Worm (Caenorhabditis elegans): ENCODE data around the gene C45B2.6.

Gene C45B2.6

ce11 chrX:6085824-6086223, 33.1 kb downstream of the C45B2.6 start, which contains the start of gene C45B2.1:
Gene C45B2.1, plus strand, starts transcription at chrX:6086124.
- TF ChIP-seq grh-1 (GFP tag; IDR thresholded peaks at IDR 0.05), result no peak
- no peak for TF ChIP-seq mdl-1 (tag; optimal IDR thresholded peaks at IDR 0.05)
- TF ChIP-seq nhr-85 (tag), result no peak

ce11 chrX:6087676-6088075, 35.0 kb downstream of the C45B2.6 start, which contains the start of gene C45B2.8:
Gene C45B2.8, plus strand, starts transcription at chrX:6087976.
- TF ChIP-seq unc-86 (tag; optimal IDR thresholded peaks at IDR 0.05), result no peak
- TF ChIP-seq fkh-8 (tag; optimal IDR thresholded peaks at IDR 0.05), result no peak
- no peak for TF ChIP-seq nhr-237 (tag; optimal IDR thresholded peaks at IDR 0.05)
- TF ChIP-seq sox-4 (tag; optimal IDR thresholded peaks at IDR 0.05), result no peak
- no peak for TF ChIP-seq ama-1 (optimal IDR thresholded peaks at IDR 0.05)
- no peak for TF ChIP-seq pqm-1 (tag; optimal IDR thresholded peaks at IDR 0.05)
- no peak for TF ChIP-seq egl-27 (tag; optimal IDR thresholded peaks at IDR 0.05)
- TF ChIP-seq sup-37 (GFP tag; optimal IDR thresholded peaks at IDR 0.05), result no peak
- TF ChIP-seq nhr-47 (tag; optimal IDR thresholded peaks at IDR 0.05), result no peak
- no peak for TF ChIP-seq mdl-1 (tag; optimal IDR thresholded peaks at IDR 0.05)
- TF ChIP-seq mab-9 (GFP tag; IDR thresholded peaks at IDR 0.05), result no peak
- TF ChIP-seq pax-3 (tag; optimal IDR thresholded peaks at IDR 0.05), result no peak
- TF ChIP-seq blmp-1 (tag; optimal IDR thresholded peaks at IDR 0.05), result no peak
- TF ChIP-seq dsc-1 (tag; optimal IDR thresholded peaks at IDR 0.05), result no peak
- no peak for TF ChIP-seq unc-98 (GFP tag; IDR thresholded peaks at IDR 0.05)
- TF ChIP-seq nhr-85 (tag), result no peak

ce11 chrX:6088718-6089117, 36.0 kb downstream of the C45B2.6 start:
- TF ChIP-seq aly-2 (tag; optimal IDR thresholded peaks at IDR 0.05), result peak; percentile 98
- peak; percentile 27 for TF ChIP-seq elt-2 (tag; optimal IDR thresholded peaks at IDR 0.05)
- TF ChIP-seq nhr-90 (tag; optimal IDR thresholded peaks at IDR 0.05; ENCODE audit: poor library complexity), result peak; percentile 3
- TF ChIP-seq sptf-1 (tag; optimal IDR thresholded peaks at IDR 0.05), result no peak
- TF ChIP-seq ztf-11 (tag; optimal IDR thresholded peaks at IDR 0.05), result no peak
- peak; percentile 43 for TF ChIP-seq nhr-71 (tag; optimal IDR thresholded peaks at IDR 0.05)
- peak; percentile 25 for TF ChIP-seq xbp-1 (tag; optimal IDR thresholded peaks at IDR 0.05)

ce11 chrX:6090779-6091178, 38.1 kb downstream of the C45B2.6 start:
- no peak for TF ChIP-seq C16A3.4 (tag; optimal IDR thresholded peaks at IDR 0.05)
- peak; percentile 16 for TF ChIP-seq nhr-71 (tag; optimal IDR thresholded peaks at IDR 0.05)
- TF ChIP-seq ceh-63 (GFP tag; optimal IDR thresholded peaks at IDR 0.05), result no peak

ce11 chrX:6091967-6092366, 39.3 kb downstream of the C45B2.6 start, which contains the start of gene hsp-3:
Gene hsp-3, minus strand, starts transcription at chrX:6092124.
- TF ChIP-seq F16B12.6 (tag; optimal IDR thresholded peaks at IDR 0.05) (peak; percentile 64), nhr-47 (tag; optimal IDR thresholded peaks at IDR 0.05) (peak; percentile 97), unc-30 (tag; optimal IDR thresholded peaks at IDR 0.05) (no peak), C04F5.9 (tag; optimal IDR thresholded peaks at IDR 0.05) (peak; percentile 85), snpc-4 (tag; optimal IDR thresholded peaks at IDR 0.05) (peak; percentile 76), tlp-1 (tag; optimal IDR thresholded peaks at IDR 0.05) (no peak), swsn-7 (tag; optimal IDR thresholded peaks at IDR 0.05) (peak; percentile 99), jun-1 (tag; optimal IDR thresholded peaks at IDR 0.05) (peak; percentile 97), skn-1 (tag; optimal IDR thresholded peaks at IDR 0.05) (peak; percentile 96), zag-1 (tag; optimal IDR thresholded peaks at IDR 0.05) (no peak), aha-1 (tag; optimal IDR thresholded peaks at IDR 0.05) (peak; percentile 75), tbx-2 (tag; optimal IDR thresholded peaks at IDR 0.05) (peak; percentile 98), nhr-20 (tag; optimal IDR thresholded peaks at IDR 0.05) (peak; percentile 98), fkh-4 (tag; optimal IDR thresholded peaks at IDR 0.05; ENCODE audit: borderline replicate concordance) (peak; percentile 11), ztf-11 (tag; optimal IDR thresholded peaks at IDR 0.05) (peak in 1 of 2 experiments; percentile 93), lin-35 (GFP tag; optimal IDR thresholded peaks at IDR 0.05) (peak; percentile 87 to 92), ceh-63 (GFP tag; optimal IDR thresholded peaks at IDR 0.05) (no peak), isw-1 (GFP tag; IDR thresholded peaks at IDR 0.05) (peak; percentile 96), hpl-2 (GFP tag; optimal IDR thresholded peaks at IDR 0.05) (peak; percentile 89), efl-1 (optimal IDR thresholded peaks at IDR 0.05) (peak; percentile 84 to 92), efl-1 (GFP tag; optimal IDR thresholded peaks at IDR 0.05 in 1 of 2) (peak; percentile 84 to 97), rnt-1 (tag; optimal IDR thresholded peaks at IDR 0.05) (peak; percentile 95), egl-13 (tag; optimal IDR thresholded peaks at IDR 0.05) (peak; percentile 92), alr-1 (tag; optimal IDR thresholded peaks at IDR 0.05; ENCODE audit: borderline replicate concordance) (no peak)

Data from whole organism, L1 larva.